Worm (Caenorhabditis elegans) whole organism, L4/young adult: ENCODE data around the gene T28A11.20.

ENCODE experiments used
- W03F9.2 ChIP-seq: fragments of 150-350 bp; optimal IDR thresholded peaks from 2 replicates; lab custom pipeline; 2014; ENCODE audit warnings: missing biosample characterization, missing genetic modification characterization
- him-1 ChIP-seq: sonication (generic microtip); optimal IDR thresholded peaks from 2 replicates; lab custom pipeline; 2016; ENCODE audit warnings: missing genotype, missing genetic modification reagents, missing genetic modification characterization, missing compliant biosample characterization

DNA sequence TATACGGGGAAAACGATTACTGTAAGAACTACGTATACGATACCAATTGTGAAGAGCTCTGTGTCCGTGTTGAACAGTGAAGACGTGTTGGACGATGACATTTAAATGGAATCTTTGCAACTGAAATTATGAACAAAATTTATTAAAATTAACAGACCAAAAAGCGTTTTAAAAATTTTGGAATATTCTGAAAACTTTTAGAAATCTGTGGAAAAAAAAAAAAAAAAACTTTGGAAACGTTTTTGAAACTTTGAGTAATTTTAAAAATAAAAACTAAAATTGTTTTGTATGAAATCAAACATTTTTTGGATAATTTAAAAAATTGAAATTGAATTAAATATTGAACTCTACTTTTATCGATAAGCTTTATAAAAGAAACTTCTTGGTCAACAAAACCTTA is 17.0 kb downstream of the T28A11.20 start, which contains the start of gene srt-63:
- TF ChIP-seq W03F9.2 (tag; lab: Kevin White, UChicago), result no peak
- TF ChIP-seq him-1 (tag; lab: Kevin White, UChicago), result no peak
